Fruit fly (Drosophila melanogaster): Measurements from ENCODE around the gene Doc2.

Doc2 gene

dm6 chr3L:9045318-9045717, 26.3 kb upstream of the Doc2 start (continued):
- TF ChIP-seq Eip75B (GFP tag; optimal IDR thresholded peaks at IDR 0.05) (peak; percentile 78), cyc (GFP tag; optimal IDR thresholded peaks at IDR 0.05) (peak; percentile 91), CG10669 (GFP tag; optimal IDR thresholded peaks at IDR 0.05) (peak; percentile 67), vri (GFP tag; optimal IDR thresholded peaks at IDR 0.05) (peak; percentile 44), pdm3 (GFP tag; optimal IDR thresholded peaks at IDR 0.05) (peak; percentile 73), salr (GFP tag; optimal IDR thresholded peaks at IDR 0.05) (no peak), Hr39 (GFP tag; optimal IDR thresholded peaks at IDR 0.05) (peak; percentile 83), CG4318 (GFP tag; optimal IDR thresholded peaks at IDR 0.05) (peak; percentile 39), spab (GFP tag; optimal IDR thresholded peaks at IDR 0.05) (peak; percentile 57), CG32006 (GFP tag; optimal IDR thresholded peaks at IDR 0.05) (peak; percentile 68), Gug (GFP tag; IDR thresholded peaks at IDR 0.05) (peak; percentile 60), CG6276 (GFP tag; optimal IDR thresholded peaks at IDR 0.05) (peak; percentile 71), fkh (GFP tag; optimal IDR thresholded peaks at IDR 0.05) (peak; percentile 5)

dm6 chr3L:9044896-9045295, 25.9 kb upstream of the Doc2 start:
- no peak for TF ChIP-seq lz (GFP tag; optimal IDR thresholded peaks at IDR 0.05)
- no peak for TF ChIP-seq CG8319 (GFP tag; optimal IDR thresholded peaks at IDR 0.05)
- no peak for TF ChIP-seq Smox (GFP tag; optimal IDR thresholded peaks at IDR 0.05)
- TF ChIP-seq fkh (GFP tag; optimal IDR thresholded peaks at IDR 0.05) = no peak

dm6 chr3L:9043648-9044047, 24.6 kb upstream of the Doc2 start:
- TF ChIP-seq lz (GFP tag; optimal IDR thresholded peaks at IDR 0.05) = no peak
- no peak for TF ChIP-seq acj6 (GFP tag; optimal IDR thresholded peaks at IDR 0.05)
- TF ChIP-seq fd85E (GFP tag; optimal IDR thresholded peaks at IDR 0.05) = no peak
- TF ChIP-seq Ets21C (GFP tag; optimal IDR thresholded peaks at IDR 0.05) = no peak
- TF ChIP-seq Ets96B (tag; optimal IDR thresholded peaks at IDR 0.05) = no peak
- no peak for TF ChIP-seq CG11294 (GFP tag; IDR thresholded peaks at IDR 0.05)

- TF ChIP-seq CG10631 (GFP tag; optimal IDR thresholded peaks at IDR 0.05) (no peak), Lpt (GFP tag; optimal IDR thresholded peaks at IDR 0.05) (no peak), Hr38 (GFP tag; optimal IDR thresholded peaks at IDR 0.05) (no peak), CG31627 (GFP tag; optimal IDR thresholded peaks at IDR 0.05) (no peak), CG1621 (tag; optimal IDR thresholded peaks at IDR 0.05) (no peak), CG6163 (GFP tag; IDR thresholded peaks at IDR 0.05) (no peak), Blimp-1 (GFP tag; optimal IDR thresholded peaks at IDR 0.05) (no peak)
Observed at dm6 chr3L:9042200-9042988, 23.3 kb upstream of the Doc2 start.

dm6 chr3L:9041042-9041477, 22.0 kb upstream of the Doc2 start, which contains the start of gene Doc1:
TSS of gene Doc1 (plus strand) at chr3L:9041375.
- peak; percentile 25 for TF ChIP-seq Eip78C (GFP tag)
- peak; percentile 23; the same call in 1 of the 3 replicates for TF ChIP-seq CG6163 (GFP tag; IDR thresholded peaks at IDR 0.05)
- no peak for TF ChIP-seq Met (GFP tag; optimal IDR thresholded peaks at IDR 0.05)
- TF ChIP-seq Eip93F (GFP tag; optimal IDR thresholded peaks at IDR 0.05) = no peak
- TF ChIP-seq Sox15 (GFP tag; optimal IDR thresholded peaks at IDR 0.05) = no peak
- peak in 1 of 2 experiments; percentile 13 for TF ChIP-seq ss (GFP tag; optimal IDR thresholded peaks at IDR 0.05)

All from whole organism, prepupa.